Worm (Caenorhabditis elegans): ENCODE data around the gene hlh-13.

DNA sequence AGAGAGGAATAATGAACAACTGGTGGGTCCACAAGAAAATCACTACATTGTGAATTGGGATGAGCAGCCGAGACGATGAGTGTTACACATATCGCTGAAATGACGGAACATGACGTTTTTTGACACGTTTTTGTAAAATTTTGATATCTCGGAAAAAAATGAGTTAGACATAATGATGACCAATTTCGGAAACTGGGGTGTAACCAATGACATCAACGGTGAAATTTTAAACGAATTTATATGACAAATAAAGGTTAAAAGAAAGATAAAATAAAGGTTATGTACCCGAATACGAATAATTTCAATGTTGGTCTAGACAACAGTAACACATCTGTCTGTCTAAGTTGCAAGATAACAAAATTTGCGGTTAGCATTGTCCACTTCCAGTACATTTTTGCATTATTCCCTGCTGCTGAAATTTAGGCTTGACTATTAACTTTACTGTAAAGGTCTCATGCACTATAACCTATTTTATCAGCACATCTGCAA is 30.3 kb downstream of the hlh-13 start, which contains the start of the genes twk-28 and ets-9:
- TF ChIP-seq mdl-1 (tag; optimal IDR thresholded peaks at IDR 0.05) (no peak), tbx-2 (tag; optimal IDR thresholded peaks at IDR 0.05) (no peak), pqm-1 (tag; optimal IDR thresholded peaks at IDR 0.05) (no peak), lin-15B (tag; optimal IDR thresholded peaks at IDR 0.05) (no peak), nhr-47 (tag; optimal IDR thresholded peaks at IDR 0.05) (no peak), ceh-63 (GFP tag; optimal IDR thresholded peaks at IDR 0.05) (no peak)

Data from whole organism, L1 larva.